Worm (Caenorhabditis elegans) whole organism, L3 larva: Measurements from ENCODE around the gene F22B5.5.

ENCODE experiments used
- ZK546.5 ChIP-seq: sonication (generic microtip); optimal IDR thresholded peaks from 2 replicates; lab custom pipeline; 2017; ENCODE audit warnings: missing biosample characterization, missing genetic modification characterization
- aly-2 ChIP-seq: fragments of 150-350 bp; optimal IDR thresholded peaks from 2 replicates; lab custom pipeline; 2014; ENCODE audit warnings: missing biosample characterization, missing genetic modification characterization
- ama-1 ChIP-seq: fragments of 150-350 bp; optimal IDR thresholded peaks from 2 replicates; lab custom pipeline; 2018
- ceh-16 ChIP-seq: sonication (generic microtip); optimal IDR thresholded peaks from 2 replicates; lab custom pipeline; 2017; ENCODE audit warnings: missing biosample characterization, missing genetic modification characterization
- ceh-82 ChIP-seq: fragments of 150-350 bp; optimal IDR thresholded peaks from 2 replicates; lab custom pipeline; 2014; ENCODE audit warnings: missing biosample characterization, missing genetic modification characterization
- egl-27 ChIP-seq: sonication (generic microtip); optimal IDR thresholded peaks from 4 replicates; lab custom pipeline; 2017; ENCODE audit warnings: missing biosample characterization, missing genetic modification reagents, missing genetic modification characterization
- egl-5 ChIP-seq: fragments of 150-350 bp; optimal IDR thresholded peaks from 2 replicates; lab custom pipeline; 2017; ENCODE audit warnings: missing biosample characterization, missing genetic modification reagents, missing genetic modification characterization, inconsistent platforms
- elt-1 ChIP-seq: fragments of 150-350 bp; optimal IDR thresholded peaks from 2 replicates; lab custom pipeline; 2014; ENCODE audit warnings: missing biosample characterization, missing genetic modification characterization
- elt-2 ChIP-seq: sonication (generic microtip); optimal IDR thresholded peaks from 2 replicates; lab custom pipeline; 2016; ENCODE audit warnings: missing genetic modification reagents, mild to moderate bottlenecking, missing genetic modification characterization, missing compliant biosample characterization
- elt-3 ChIP-seq, 3 experiments: fragments of 150-350 bp in 1 of 3; sonication (generic microtip) in 2 of 3; optimal IDR thresholded peaks; 2 replicates in 2 of 3; 4 replicates in 1 of 3; lab custom pipeline; 2014 to 2017; ENCODE audit warnings: missing biosample characterization in 3 of 3, missing genetic modification characterization in 3 of 3
- eor-1 ChIP-seq, 2 experiments: fragments of 150-350 bp; optimal IDR thresholded peaks; 2 replicates each; lab custom pipeline; 2014 to 2018; ENCODE audit warnings: missing biosample characterization in 2 of 2, missing genetic modification characterization in 2 of 2
- fkh-10 ChIP-seq: sonication (generic microtip); optimal IDR thresholded peaks from 2 replicates; lab custom pipeline; 2017; ENCODE audit warnings: missing biosample characterization, missing genetic modification reagents, missing genetic modification characterization
- fkh-2 ChIP-seq: fragments of 150-350 bp; optimal IDR thresholded peaks from 2 replicates; lab custom pipeline; 2014; ENCODE audit warnings: missing biosample characterization, missing genetic modification reagents, missing genetic modification characterization
- fos-1 ChIP-seq: fragments of 150-350 bp; optimal IDR thresholded peaks from 2 replicates; lab custom pipeline; 2014; ENCODE audit warnings: missing biosample characterization, missing genetic modification characterization
- hmg-11 ChIP-seq: sonication (generic microtip); optimal IDR thresholded peaks from 2 replicates; lab custom pipeline; 2016; ENCODE audit warnings: missing genetic modification characterization, missing compliant biosample characterization
- jun-1 ChIP-seq: fragments of 150-350 bp; optimal IDR thresholded peaks from 2 replicates; lab custom pipeline; 2014; ENCODE audit warnings: missing biosample characterization, missing genetic modification reagents, missing genetic modification characterization
- lin-39 ChIP-seq: fragments of 150-350 bp; optimal IDR thresholded peaks from 2 replicates; lab custom pipeline; 2018; ENCODE audit warnings: missing biosample characterization, missing genetic modification reagents, missing genetic modification characterization
- lsy-12 ChIP-seq: sonication (generic microtip); optimal IDR thresholded peaks from 2 replicates; lab custom pipeline; 2016; ENCODE audit warnings: mild to moderate bottlenecking, missing genetic modification characterization, missing compliant biosample characterization
- mdl-1 ChIP-seq: fragments of 150-350 bp; optimal IDR thresholded peaks from 2 replicates; lab custom pipeline; 2014; ENCODE audit warnings: missing biosample characterization, missing genetic modification characterization
- nfya-1 ChIP-seq: sonication (generic microtip); optimal IDR thresholded peaks from 2 replicates; lab custom pipeline; 2017; ENCODE audit warnings: missing genetic modification characterization, mild to moderate bottlenecking, missing compliant biosample characterization, antibody characterized with exemption, moderate library complexity; ENCODE audit not compliant: insufficient read depth
- nhr-11 ChIP-seq: fragments of 150-350 bp; optimal IDR thresholded peaks from 2 replicates; lab custom pipeline; 2014; ENCODE audit warnings: missing biosample characterization, missing genetic modification characterization
- nhr-12 ChIP-seq: fragments of 150-350 bp; optimal IDR thresholded peaks from 2 replicates; lab custom pipeline; 2014; ENCODE audit warnings: missing biosample characterization, missing genetic modification characterization
- nhr-23 ChIP-seq: fragments of 150-350 bp; optimal IDR thresholded peaks from 2 replicates; lab custom pipeline; 2014; ENCODE audit warnings: missing biosample characterization, missing genetic modification reagents, missing genetic modification characterization
- nhr-237 ChIP-seq: fragments of 150-350 bp; optimal IDR thresholded peaks from 2 replicates; lab custom pipeline; 2014; ENCODE audit warnings: missing biosample characterization, missing genetic modification characterization
- nhr-25 ChIP-seq: sonication (generic microtip); optimal IDR thresholded peaks from 2 replicates; lab custom pipeline; 2017; ENCODE audit warnings: missing biosample characterization, missing genetic modification characterization
- nhr-28 ChIP-seq: fragments of 150-350 bp; optimal IDR thresholded peaks from 2 replicates; lab custom pipeline; 2014; ENCODE audit warnings: missing biosample characterization, missing genetic modification characterization
- nhr-43 ChIP-seq: sonication (generic microtip); optimal IDR thresholded peaks from 2 replicates; lab custom pipeline; 2016; ENCODE audit warnings: mild to moderate bottlenecking, missing genetic modification characterization, missing compliant biosample characterization; ENCODE audit not compliant: poor library complexity, severe bottlenecking
- nhr-76 ChIP-seq: fragments of 150-350 bp; sonication (generic microtip); optimal IDR thresholded peaks from 5 replicates; lab custom pipeline; 2014; ENCODE audit warnings: missing biosample characterization, missing genetic modification characterization
- nhr-77 ChIP-seq: fragments of 150-350 bp; optimal IDR thresholded peaks from 2 replicates; lab custom pipeline; 2014; ENCODE audit warnings: missing biosample characterization, missing genetic modification characterization
- pha-4 ChIP-seq: fragments of 150-350 bp; optimal IDR thresholded peaks from 2 replicates; lab custom pipeline; 2014; ENCODE audit warnings: missing biosample characterization, missing genetic modification reagents, missing genetic modification characterization
- pqm-1 ChIP-seq: fragments of 150-350 bp; optimal IDR thresholded peaks from 2 replicates; lab custom pipeline; 2017; ENCODE audit warnings: missing biosample characterization, missing genetic modification characterization, inconsistent platforms
- sea-2 ChIP-seq: fragments of 150-350 bp; sonication (generic microtip); optimal IDR thresholded peaks from 4 replicates; lab custom pipeline; 2014; ENCODE audit warnings: missing biosample characterization, missing genetic modification reagents, missing genetic modification characterization
- skn-1 ChIP-seq: fragments of 150-350 bp; optimal IDR thresholded peaks from 2 replicates; lab custom pipeline; 2014; ENCODE audit warnings: missing biosample characterization, missing genetic modification characterization
- tbx-2 ChIP-seq: sonication (generic microtip); optimal IDR thresholded peaks from 2 replicates; lab custom pipeline; 2016; ENCODE audit warnings: mild to moderate bottlenecking, missing genetic modification characterization, missing compliant biosample characterization
- unc-39 ChIP-seq: sonication (generic microtip); optimal IDR thresholded peaks from 4 replicates; lab custom pipeline; 2017; ENCODE audit warnings: missing biosample characterization, missing genetic modification characterization
- zag-1 ChIP-seq: fragments of 150-350 bp; optimal IDR thresholded peaks from 2 replicates; lab custom pipeline; 2014; ENCODE audit warnings: missing biosample characterization, missing genetic modification characterization
- ztf-11 ChIP-seq: fragments of 150-350 bp; optimal IDR thresholded peaks from 2 replicates; lab custom pipeline; 2014; ENCODE audit warnings: missing biosample characterization, missing genetic modification characterization
- ztf-4 ChIP-seq: fragments of 150-350 bp; optimal IDR thresholded peaks from 2 replicates; lab custom pipeline; 2014; ENCODE audit warnings: missing biosample characterization, missing genetic modification characterization

F22B5.5 gene

DNA sequence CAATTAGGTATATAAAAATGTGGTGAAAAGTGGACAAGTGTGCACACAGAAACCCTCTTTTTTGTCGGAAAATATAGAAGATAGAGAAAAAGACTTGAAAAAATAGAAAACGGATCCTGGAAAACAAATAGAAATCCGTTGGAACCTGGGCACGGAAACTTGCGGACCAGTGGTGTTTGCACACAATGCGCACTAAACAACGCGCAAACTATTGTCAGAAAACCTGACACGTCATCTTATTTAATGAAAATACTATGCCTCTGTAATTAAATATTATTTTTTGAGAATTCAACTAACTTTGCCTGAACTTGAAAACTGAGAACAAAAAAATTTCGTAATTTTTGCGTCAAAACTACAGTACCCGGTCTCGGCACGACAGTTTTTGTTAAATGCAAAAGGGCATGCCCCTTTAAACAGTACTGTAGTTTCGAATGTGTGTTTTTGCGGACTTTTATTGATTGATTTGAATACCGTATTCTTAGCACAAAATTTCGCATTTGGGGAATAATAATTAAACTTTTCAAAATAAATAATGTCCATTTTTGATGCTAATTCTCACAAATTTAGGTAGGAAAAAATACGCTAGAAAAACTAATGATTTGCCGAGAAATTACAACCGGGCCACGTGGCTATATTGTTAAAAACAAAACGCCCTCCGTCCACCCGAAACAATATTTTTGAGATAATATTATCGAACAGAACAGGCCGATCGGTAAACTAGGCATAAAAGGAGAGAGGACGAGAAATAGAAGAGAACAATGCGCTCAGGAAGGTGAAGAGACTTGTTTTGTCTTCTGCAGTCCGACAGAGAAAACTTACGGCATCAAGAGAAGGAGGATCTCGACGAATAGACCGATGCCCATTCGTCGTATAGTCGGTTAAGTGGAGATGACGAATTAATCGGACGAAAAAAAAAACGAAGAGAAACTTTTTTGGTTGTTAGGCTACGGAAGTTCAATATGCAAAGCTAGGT is 25.2 kb downstream of the F22B5.5 start:
- TF ChIP-seq nhr-23 (tag; lab: Kevin White, UChicago) = peak; percentile 53
- TF ChIP-seq tbx-2 (tag; lab: Kevin White, UChicago) = no peak
- peak; percentile 38 for TF ChIP-seq pha-4 (tag; lab: Kevin White, UChicago)
- peak; percentile 39 for TF ChIP-seq nhr-25
- TF ChIP-seq nhr-237 = no peak
- TF ChIP-seq nfya-1 (tag; lab: Kevin White, UChicago) = peak; percentile 32

DNA sequence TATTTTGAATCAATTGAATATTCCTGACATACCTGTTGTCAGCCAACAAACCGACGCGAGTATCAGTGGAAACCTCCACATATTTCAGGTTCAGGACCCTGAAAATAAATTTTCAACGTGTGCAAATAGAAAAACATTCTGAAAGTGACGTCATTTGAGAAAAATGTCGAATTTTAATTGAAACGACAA is 25.8 kb downstream of the F22B5.5 start, which contains the start of gene F14E5.2:
F14E5.2 (minus strand) TSS at position 101 of the 189 bp plus-strand sequence.
- TF ChIP-seq nhr-25 (no peak), zag-1 (tag; lab: Kevin White, UChicago) (no peak), nhr-77 (tag; lab: Kevin White, UChicago) (no peak), sea-2 (GFP tag; lab: Kevin White, UChicago) (no peak), nhr-11 (tag; lab: Kevin White, UChicago) (no peak), pqm-1 (tag; lab: Kevin White, UChicago) (no peak), fkh-2 (tag; lab: Kevin White, UChicago) (no peak), lin-39 (tag; lab: Kevin White, UChicago) (no peak), nhr-28 (tag; lab: Kevin White, UChicago) (no peak), skn-1 (tag; lab: Kevin White, UChicago) (no peak), egl-5 (tag; lab: Kevin White, UChicago) (no peak), elt-2 (no peak), pha-4 (tag; lab: Kevin White, UChicago) (no peak), fos-1 (tag; lab: Kevin White, UChicago) (no peak), nhr-23 (tag; lab: Kevin White, UChicago) (no peak), egl-27 (tag; lab: Kevin White, UChicago) (no peak), ama-1 (no peak), ZK546.5 (tag; lab: Kevin White, UChicago) (no peak), nfya-1 (tag; lab: Kevin White, UChicago) (no peak)
- TF ChIP-seq, all 47 proteins: peak for 0

DNA sequence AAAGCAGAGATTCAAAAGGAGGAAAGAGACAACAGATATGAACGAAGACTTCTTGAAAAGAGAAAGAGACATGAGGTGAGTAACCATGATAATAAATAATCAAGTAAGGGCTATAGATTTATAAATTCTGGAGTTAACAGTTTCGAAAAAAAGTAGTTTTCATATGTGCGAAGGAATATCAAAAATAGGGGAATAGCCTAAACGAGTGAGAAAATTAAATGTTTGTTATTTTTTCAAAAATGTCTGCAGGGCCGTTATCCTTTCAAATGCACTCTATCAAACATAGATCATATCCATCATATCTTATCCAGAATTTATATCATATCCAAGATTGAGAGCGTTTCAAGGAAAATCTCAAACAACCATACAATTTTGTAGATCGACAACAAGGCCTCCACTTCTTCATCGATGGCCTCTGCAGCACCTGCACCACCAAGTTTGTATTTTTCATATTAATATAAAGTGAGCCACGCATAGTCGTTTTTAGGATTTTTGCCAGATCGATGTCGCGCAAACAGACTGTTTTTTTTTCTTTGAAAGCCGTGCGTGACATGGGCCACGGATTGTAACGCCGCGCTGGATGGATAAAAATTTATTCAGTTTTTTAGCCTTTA is 33.5 kb downstream of the F22B5.5 start:
- no peak for TF ChIP-seq ceh-82
- no peak for TF ChIP-seq ceh-16 (tag; lab: Kevin White, UChicago)
- TF ChIP-seq fkh-10 = no peak
- peak; percentile 89 for TF ChIP-seq elt-1 (tag; lab: Kevin White, UChicago)
- TF ChIP-seq ztf-4 (tag; lab: Kevin White, UChicago) = peak; percentile 43
- TF ChIP-seq lsy-12 (tag; lab: Kevin White, UChicago) = no peak
- TF ChIP-seq nhr-43 = no peak
- no peak for TF ChIP-seq mdl-1 (tag; lab: Kevin White, UChicago)
- TF ChIP-seq ztf-11 (tag; lab: Kevin White, UChicago) = no peak
- no peak for TF ChIP-seq ZK546.5 (tag; lab: Kevin White, UChicago)
- TF ChIP-seq hmg-11 (tag; lab: Kevin White, UChicago) = no peak
- TF ChIP-seq, all 47 proteins: peak for 2

DNA sequence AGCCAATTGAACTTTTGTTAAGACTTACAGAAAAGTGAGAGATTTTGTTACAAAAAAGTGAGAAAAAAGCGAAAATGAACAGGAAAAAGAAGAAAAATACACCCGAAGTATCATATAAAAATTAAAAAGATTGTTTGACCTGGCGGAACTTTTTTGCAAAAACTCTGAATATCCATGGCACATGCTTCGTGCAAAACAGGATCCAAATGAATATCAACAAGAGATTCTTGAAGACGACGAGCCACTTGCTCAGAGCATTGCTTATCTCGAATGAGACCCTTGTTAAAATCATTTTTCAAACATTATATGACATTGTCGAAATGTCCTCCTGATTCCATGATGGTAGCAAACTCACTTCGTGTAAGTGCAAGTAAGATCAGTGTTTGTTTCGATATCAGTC is 34.6 kb downstream of the F22B5.5 start, which contains the start of gene F14E5.8:
F14E5.8 (plus strand) TSS at position 301 of the 400 bp plus-strand sequence.
- peak; percentile 4 for TF ChIP-seq elt-1 (tag; lab: Kevin White, UChicago)

DNA sequence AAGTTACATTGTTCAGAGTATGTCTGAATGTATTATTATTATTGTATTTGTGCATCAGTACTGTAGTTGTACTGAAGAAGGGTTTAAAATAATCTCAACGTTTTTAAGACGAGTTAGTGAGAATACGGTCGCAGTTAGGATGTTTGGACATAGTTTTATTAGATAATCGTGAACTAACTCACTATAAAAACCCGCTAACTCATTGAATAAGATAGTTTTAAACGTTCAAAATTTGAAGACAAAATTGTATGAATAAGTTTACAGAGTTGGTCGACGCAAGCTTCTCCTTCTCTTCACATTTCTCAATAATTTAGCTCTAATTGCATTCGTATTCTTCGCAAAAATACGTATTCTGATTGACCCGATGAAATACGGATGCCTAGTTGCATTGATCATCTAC is 35.4 kb downstream of the F22B5.5 start:
- TF ChIP-seq nhr-76 (tag; lab: Kevin White, UChicago) (no peak), unc-39 (tag; lab: Kevin White, UChicago) (no peak), eor-1 (tag; optimal IDR thresholded peaks at IDR 0.05; lab: Kevin White, UChicago) (no peak), nhr-11 (tag; lab: Kevin White, UChicago) (no peak), pha-4 (tag; lab: Kevin White, UChicago) (no peak), ztf-4 (tag; lab: Kevin White, UChicago) (peak; percentile 76), egl-27 (tag; lab: Kevin White, UChicago) (no peak), jun-1 (tag; lab: Kevin White, UChicago) (no peak), elt-3 (tag; optimal IDR thresholded peaks at IDR 0.05; lab: Kevin White, UChicago) (no peak), nhr-12 (tag; lab: Kevin White, UChicago) (no peak), aly-2 (tag; lab: Kevin White, UChicago) (no peak), elt-1 (tag; lab: Kevin White, UChicago) (peak; percentile 89)
